Fruit fly (Drosophila melanogaster) whole organism, embryonic: Measurements from ENCODE around the gene Mgstl.

Source experiments
- Aef1 ChIP-seq: fragments of 200-800 bp; sonication (Bioruptor generic); IDR thresholded peaks from 3 replicates; pipeline ENCODE4 v1.3.6; 2022; ENCODE audit warnings: missing biosample characterization, missing genetic modification characterization
- B-H2 ChIP-seq: fragments of 200-800 bp; sonication (Bioruptor generic); optimal IDR thresholded peaks from 2 replicates; lab custom pipeline; 2018; ENCODE audit warnings: missing biosample characterization, mild to moderate bottlenecking, missing genetic modification characterization
- BEAF-32 ChIP-seq: fragments of 200-800 bp; sonication (Bioruptor generic); optimal IDR thresholded peaks from 3 replicates; lab custom pipeline; 2017; ENCODE audit warnings: missing biosample characterization, missing genetic modification characterization, mild to moderate bottlenecking, moderate library complexity, missing genetic modification reagents
- CG12769 ChIP-seq: fragments of 200-800 bp; sonication (Bioruptor generic); optimal IDR thresholded peaks from 2 replicates; lab custom pipeline; 2019; ENCODE audit warnings: missing biosample characterization, mild to moderate bottlenecking, missing genetic modification characterization, moderate library complexity
- CG13894 ChIP-seq: fragments of 200-800 bp; sonication (Bioruptor generic); optimal IDR thresholded peaks from 3 replicates; lab custom pipeline; 2018; ENCODE audit warnings: missing biosample characterization, mild to moderate bottlenecking, missing genetic modification characterization, moderate library complexity
- CG15269 ChIP-seq: fragments of 200-800 bp; sonication (Bioruptor generic); optimal IDR thresholded peaks from 2 replicates; lab custom pipeline; 2018; ENCODE audit warnings: missing biosample characterization, mild to moderate bottlenecking, missing genetic modification characterization, moderate library complexity
- CG15479 ChIP-seq: fragments of 200-800 bp; sonication (Bioruptor generic); optimal IDR thresholded peaks from 3 replicates; lab custom pipeline; 2019; ENCODE audit warnings: missing biosample characterization, mild to moderate bottlenecking, missing genetic modification characterization, moderate library complexity
- CG1603 ChIP-seq: fragments of 200-800 bp; sonication (Bioruptor generic); optimal IDR thresholded peaks from 2 replicates; lab custom pipeline; 2019; ENCODE audit warnings: missing biosample characterization, mild to moderate bottlenecking, missing genetic modification characterization, moderate library complexity
- CG17829 ChIP-seq: fragments of 200-800 bp; optimal IDR thresholded peaks from 2 replicates; lab custom pipeline; 2019; ENCODE audit warnings: missing biosample characterization, mild to moderate bottlenecking, missing genetic modification characterization, moderate library complexity
- CG18599 ChIP-seq: fragments of 200-800 bp; sonication (Bioruptor generic); optimal IDR thresholded peaks from 3 replicates; lab custom pipeline; 2017; ENCODE audit warnings: missing biosample characterization, missing genetic modification characterization, mild to moderate bottlenecking, moderate library complexity, missing genetic modification reagents
- CG2120 ChIP-seq: fragments of 200-800 bp; sonication (Bioruptor generic); optimal IDR thresholded peaks from 3 replicates; lab custom pipeline; 2016; ENCODE audit warnings: missing biosample characterization, missing genetic modification characterization
- CG30020 ChIP-seq: fragments of 200-800 bp; optimal IDR thresholded peaks from 2 replicates; lab custom pipeline; 2019; ENCODE audit warnings: missing biosample characterization, mild to moderate bottlenecking, missing genetic modification characterization, moderate library complexity
- CG3065 ChIP-seq: fragments of 200-800 bp; sonication (Bioruptor generic); optimal IDR thresholded peaks from 2 replicates; lab custom pipeline; 2016; ENCODE audit warnings: missing biosample characterization, missing genetic modification characterization
- CG3281 ChIP-seq: fragments of 200-800 bp; sonication (Bioruptor generic); optimal IDR thresholded peaks from 3 replicates; lab custom pipeline; 2017; ENCODE audit warnings: missing biosample characterization, mild to moderate bottlenecking, missing genetic modification characterization
- CG5180 ChIP-seq: fragments of 200-800 bp; sonication (Bioruptor generic); optimal IDR thresholded peaks from 3 replicates; lab custom pipeline; 2017; ENCODE audit warnings: missing biosample characterization, missing genetic modification characterization, mild to moderate bottlenecking, moderate library complexity, missing genetic modification reagents
- CG6854 ChIP-seq: fragments of 200-800 bp; sonication (Bioruptor generic); optimal IDR thresholded peaks from 3 replicates; lab custom pipeline; 2017; ENCODE audit warnings: missing biosample characterization, mild to moderate bottlenecking, missing genetic modification characterization
- CG8281 ChIP-seq: fragments of 200-800 bp; sonication (Bioruptor generic); optimal IDR thresholded peaks from 2 replicates; lab custom pipeline; 2018; ENCODE audit warnings: missing biosample characterization, mild to moderate bottlenecking, missing genetic modification characterization, moderate library complexity
- CG8290 ChIP-seq, 3 experiments: fragments of 200-800 bp; sonication (Bioruptor generic); optimal IDR thresholded peaks; 2 replicates each; lab custom pipeline; 2016 to 2019; ENCODE audit warnings: missing biosample characterization in 3 of 3, missing genetic modification characterization in 3 of 3, mild to moderate bottlenecking in 2 of 3, moderate library complexity in 1 of 3
- CG8478 ChIP-seq: fragments of >200 bp; optimal IDR thresholded peaks from 2 replicates; lab custom pipeline; 2018
- CTCF ChIP-seq: fragments of 200-800 bp; sonication (Bioruptor generic); optimal IDR thresholded peaks from 2 replicates; lab custom pipeline; 2017; ENCODE audit warnings: missing biosample characterization, mild to moderate bottlenecking, missing genetic modification characterization, moderate library complexity
- Dp ChIP-seq: fragments of 200-800 bp; sonication (Bioruptor generic); optimal IDR thresholded peaks from 2 replicates; lab custom pipeline; 2018; ENCODE audit warnings: missing biosample characterization, mild to moderate bottlenecking, missing genetic modification characterization, moderate library complexity
- Dref ChIP-seq: fragments of 200-800 bp; sonication (Bioruptor generic); IDR thresholded peaks from 2 replicates; pipeline ENCODE4 v1.3.6; 2022; ENCODE audit warnings: missing biosample characterization, missing genetic modification characterization
- HmgD ChIP-seq: fragments of 200-800 bp; sonication (Bioruptor generic); optimal IDR thresholded peaks from 3 replicates; lab custom pipeline; 2016; ENCODE audit warnings: missing biosample characterization, missing genetic modification characterization
- Hmr ChIP-seq: fragments of 200-800 bp; sonication (Bioruptor generic); optimal IDR thresholded peaks from 3 replicates; lab custom pipeline; 2017; ENCODE audit warnings: mild to moderate bottlenecking, missing biosample characterization, missing genetic modification reagents, missing genetic modification characterization
- Lhr ChIP-seq: fragments of 200-800 bp; sonication (Bioruptor generic); optimal IDR thresholded peaks from 3 replicates; lab custom pipeline; 2017; ENCODE audit warnings: mild to moderate bottlenecking, missing biosample characterization, missing genetic modification reagents, missing genetic modification characterization
- Med ChIP-seq: fragments of 200-800 bp; sonication (Bioruptor generic); peaks from one replicate; lab custom pipeline; 2016; ENCODE audit warnings: missing biosample characterization, missing genetic modification characterization, mild to moderate bottlenecking, inconsistent platforms, moderate library complexity
- Myb ChIP-seq: fragments of 200-800 bp; sonication (Bioruptor generic); optimal IDR thresholded peaks from 2 replicates; lab custom pipeline; 2016; ENCODE audit warnings: missing biosample characterization, missing genetic modification characterization
- Sry-δ ChIP-seq: fragments of 200-800 bp; sonication (Bioruptor generic); optimal IDR thresholded peaks from 2 replicates; lab custom pipeline; 2016; ENCODE audit warnings: missing biosample characterization, missing genetic modification characterization
- Taf1 ChIP-seq: fragments of 200-800 bp; sonication (Bioruptor generic); IDR thresholded peaks from 2 replicates; pipeline ENCODE4 v1.3.6; 2022; ENCODE audit warnings: missing biosample characterization, missing genetic modification characterization
- Xrp1 ChIP-seq: fragments of 200-800 bp; sonication (Bioruptor generic); IDR thresholded peaks from 2 replicates; pipeline ENCODE4 v1.3.6; 2022; ENCODE audit warnings: missing biosample characterization, missing genetic modification characterization
- ato ChIP-seq: fragments of 200-800 bp; sonication (Bioruptor generic); IDR thresholded peaks from 2 replicates; pipeline ENCODE4 v1.3.6; 2022; ENCODE audit warnings: missing biosample characterization, missing genetic modification characterization; ENCODE audit not compliant: partially characterized antibody
- cg ChIP-seq: fragments of 200-800 bp; sonication (Bioruptor generic); optimal IDR thresholded peaks from 3 replicates; lab custom pipeline; 2019; ENCODE audit warnings: missing biosample characterization, mild to moderate bottlenecking, missing genetic modification characterization, moderate library complexity
- chinmo ChIP-seq: fragments of 200-800 bp; sonication (Bioruptor generic); IDR thresholded peaks from 4 replicates; pipeline ENCODE4 v1.3.6; 2022; ENCODE audit warnings: missing biosample characterization, missing genetic modification characterization; ENCODE audit not compliant: partially characterized antibody
- crol ChIP-seq: fragments of 200-800 bp; sonication (Bioruptor generic); IDR thresholded peaks from 2 replicates; pipeline ENCODE4 v1.3.6; 2022; ENCODE audit warnings: missing biosample characterization, missing genetic modification characterization
- dmrt11E ChIP-seq: fragments of 200-800 bp; sonication (Bioruptor generic); optimal IDR thresholded peaks from 3 replicates; lab custom pipeline; 2018; ENCODE audit warnings: missing biosample characterization, mild to moderate bottlenecking, missing genetic modification characterization, moderate library complexity
- ftz-f1 ChIP-seq: fragments of 200-800 bp; sonication (Bioruptor generic); optimal IDR thresholded peaks from 2 replicates; lab custom pipeline; 2016; ENCODE audit warnings: missing biosample characterization, missing genetic modification characterization
- gfzf ChIP-seq: fragments of 200-800 bp; sonication (Bioruptor generic); optimal IDR thresholded peaks from 2 replicates; lab custom pipeline; 2016; ENCODE audit warnings: missing biosample characterization, mild to moderate bottlenecking, missing genetic modification characterization, moderate library complexity
- ham ChIP-seq: fragments of 200-800 bp; sonication (Bioruptor generic); IDR thresholded peaks from 2 replicates; pipeline ENCODE4 v1.3.6; 2022; ENCODE audit warnings: missing biosample characterization, missing genetic modification characterization
- hbn ChIP-seq: fragments of 200-800 bp; sonication (Bioruptor generic); IDR thresholded peaks from 2 replicates; pipeline ENCODE4 v1.3.6; 2022; ENCODE audit warnings: missing biosample characterization, missing genetic modification characterization; ENCODE audit not compliant: partially characterized antibody
- hkb ChIP-seq, 2 experiments: fragments of 200-800 bp in 1 of 2; fragments of >200 bp in 1 of 2; sonication (Bioruptor generic) in 1 of 2; IDR thresholded peaks in 1 of 2; optimal IDR thresholded peaks in 1 of 2; 2 replicates each; pipeline versions ENCODE4 v1.3.6 to Lab custom; 2017 to 2022; ENCODE audit warnings: missing biosample characterization in 1 of 2, missing genetic modification characterization in 1 of 2
- nom ChIP-seq: fragments of 200-800 bp; sonication (Bioruptor generic); optimal IDR thresholded peaks from 2 replicates; lab custom pipeline; 2017; ENCODE audit warnings: missing biosample characterization, missing genetic modification characterization, mild to moderate bottlenecking, moderate library complexity, missing genetic modification reagents
- odd ChIP-seq: fragments of 200-800 bp; sonication (Bioruptor generic); optimal IDR thresholded peaks from 2 replicates; lab custom pipeline; 2017; ENCODE audit warnings: missing biosample characterization, mild to moderate bottlenecking, missing genetic modification characterization
- phol ChIP-seq: fragments of 200-800 bp; sonication (Bioruptor generic); optimal IDR thresholded peaks from 3 replicates; lab custom pipeline; 2018; ENCODE audit warnings: missing biosample characterization, mild to moderate bottlenecking, missing genetic modification characterization, moderate library complexity
- pita ChIP-seq: fragments of 200-800 bp; sonication (Bioruptor generic); optimal IDR thresholded peaks from 2 replicates; lab custom pipeline; 2017; ENCODE audit warnings: missing biosample characterization, mild to moderate bottlenecking, missing genetic modification characterization
- pzg ChIP-seq: fragments of 200-800 bp; sonication (Bioruptor generic); optimal IDR thresholded peaks from 3 replicates; lab custom pipeline; 2018; ENCODE audit warnings: missing biosample characterization, mild to moderate bottlenecking, missing genetic modification characterization, moderate library complexity
- ranshi ChIP-seq: fragments of 200-800 bp; sonication (Bioruptor generic); IDR thresholded peaks from 2 replicates; pipeline ENCODE4 v1.3.6; 2022; ENCODE audit warnings: missing biosample characterization, missing genetic modification characterization
- sob ChIP-seq: fragments of 200-800 bp; sonication (Bioruptor generic); IDR thresholded peaks from 2 replicates; pipeline ENCODE4 v1.3.6; 2022; ENCODE audit warnings: missing biosample characterization, missing genetic modification characterization
- sug ChIP-seq: fragments of 200-800 bp; optimal IDR thresholded peaks from 2 replicates; lab custom pipeline; 2019; ENCODE audit warnings: missing biosample characterization, mild to moderate bottlenecking, missing genetic modification characterization, moderate library complexity
- zen ChIP-seq: fragments of 200-800 bp; sonication (Bioruptor generic); optimal IDR thresholded peaks from 3 replicates; lab custom pipeline; 2018; ENCODE audit warnings: missing biosample characterization, mild to moderate bottlenecking, missing genetic modification characterization, moderate library complexity

The Mgstl gene

DNA sequence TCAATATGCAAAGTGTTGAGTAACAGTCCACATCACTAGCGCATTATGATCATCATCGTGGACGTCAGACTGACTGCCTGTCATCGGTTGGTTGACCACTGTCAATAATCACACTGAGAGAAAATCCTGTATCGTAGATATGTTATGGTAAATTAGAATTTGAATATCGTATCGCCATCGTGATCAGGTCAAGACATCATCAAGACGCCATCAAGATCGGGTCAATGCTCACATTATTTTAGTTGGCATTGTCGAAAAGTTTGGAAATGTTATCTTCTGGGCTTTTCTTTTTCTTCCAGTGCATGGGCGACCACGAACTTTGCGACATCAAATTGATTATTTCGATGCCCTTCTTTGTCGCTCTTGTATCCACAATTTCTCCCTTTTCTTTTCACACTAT, 17.1 kb downstream of the Mgstl start (continued):
- TF ChIP-seq dmrt11E (tag; lab: Kevin White, UChicago), result peak; percentile 90
- TF ChIP-seq ham (GFP tag; lab: Robert Waterston, UW), result 0 out of 2 replicates have a peak, but pooled peaks have one; percentile 36
- peak; percentile 82 for TF ChIP-seq sob (GFP tag; lab: Robert Waterston, UW)
- peak; percentile 88 for TF ChIP-seq Xrp1 (GFP tag; lab: Robert Waterston, UW)
- peak; percentile 26 for TF ChIP-seq CG30020
- TF ChIP-seq CG6854, result peak; percentile 24
- no peak for TF ChIP-seq BEAF-32 (GFP tag; lab: Kevin White, UChicago)
- TF ChIP-seq cg (GFP tag; lab: Kevin White, UChicago), result no peak
- peak; percentile 79 for TF ChIP-seq CG3281 (GFP tag; lab: Kevin White, UChicago)
- no peak for TF ChIP-seq CG13894 (tag; lab: Kevin White, UChicago)
- peak; percentile 72 for TF ChIP-seq CG5180 (GFP tag; lab: Kevin White, UChicago)
- TF ChIP-seq CG15479 (GFP tag; lab: Kevin White, UChicago), result no peak
- TF ChIP-seq ato (GFP tag; lab: Robert Waterston, UW), result no peak
- TF ChIP-seq CG2120, result peak; percentile 87
- TF ChIP-seq, all 482 proteins: peak for 399

DNA sequence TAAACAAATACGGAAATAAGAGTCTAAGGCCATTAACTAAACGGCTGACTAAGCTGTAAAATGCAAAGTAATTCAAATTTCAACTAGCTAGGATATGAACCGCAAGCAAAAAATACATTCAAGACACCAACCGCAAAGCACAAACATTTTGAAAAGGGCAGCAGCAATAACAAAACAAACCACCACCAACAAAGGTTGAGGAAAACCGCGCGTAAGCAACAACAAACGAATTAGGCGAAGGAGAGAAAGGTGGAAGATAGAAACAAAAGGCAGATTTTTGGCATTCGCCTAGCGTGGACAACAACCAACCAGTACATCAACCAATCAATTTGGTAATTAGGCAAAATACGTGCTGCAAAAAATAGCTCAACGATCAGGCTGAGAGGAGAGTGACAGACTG, 18.7 kb downstream of the Mgstl start:
- TF ChIP-seq B-H2 (GFP tag; lab: Kevin White, UChicago) (no peak), Myb (GFP tag; lab: Kevin White, UChicago) (peak; percentile 72), CG1603 (tag; lab: Kevin White, UChicago) (peak; percentile 13), Hmr (GFP tag; lab: Kevin White, UChicago) (peak; percentile 18), hbn (GFP tag; lab: Robert Waterston, UW) (no peak), Taf1 (no peak), CG12769 (tag; lab: Kevin White, UChicago) (peak; percentile 17), hkb (optimal IDR thresholded peaks at IDR 0.05; lab: Kevin White, UChicago) (peak; percentile 21), hkb (GFP tag; IDR thresholded peaks at IDR 0.05; lab: Robert Waterston, UW) (no peak), pita (GFP tag; lab: Kevin White, UChicago) (peak; percentile 67), CG8281 (tag; lab: Kevin White, UChicago) (peak; percentile 65), ftz-f1 (GFP tag; lab: Kevin White, UChicago) (peak; percentile 18), CTCF (GFP tag; lab: Kevin White, UChicago) (peak; percentile 83), HmgD (GFP tag; lab: Kevin White, UChicago) (peak; percentile 26), CG3065 (GFP tag; lab: Kevin White, UChicago) (no peak), gfzf (GFP tag; lab: Kevin White, UChicago) (peak; percentile 51), Lhr (peak; percentile 21), Med (GFP tag; lab: Kevin White, UChicago) (peak; percentile 35), odd (no peak), sug (peak; percentile 10), zen (peak; percentile 34), CG17829 (tag; lab: Kevin White, UChicago) (peak; percentile 8), Sry-δ (GFP tag; lab: Kevin White, UChicago) (peak; percentile 40), CG8290 (GFP tag; optimal IDR thresholded peaks at IDR 0.05; lab: Kevin White, UChicago) (peak; percentile 30), CG8290 (tag; optimal IDR thresholded peaks at IDR 0.05; lab: Kevin White, UChicago) (no peak), Dp (GFP tag; lab: Kevin White, UChicago) (peak; percentile 37), CG15269 (tag; lab: Kevin White, UChicago) (no peak), phol (tag; lab: Kevin White, UChicago) (peak; percentile 9), crol (GFP tag; lab: Robert Waterston, UW) (no peak), Dref (GFP tag; lab: Robert Waterston, UW) (no peak), pzg (GFP tag; lab: Kevin White, UChicago) (peak; percentile 28), nom (no peak), Aef1 (GFP tag; lab: Robert Waterston, UW) (peak; percentile 63; the same call in 2 of the 3 replicates), CG18599 (GFP tag; lab: Kevin White, UChicago) (no peak), ranshi (no peak), CG8478 (lab: Kevin White, UChicago) (peak; percentile 61), chinmo (GFP tag; lab: Robert Waterston, UW) (0 out of 4 replicates have a peak, but pooled peaks have one; percentile 58)
